Worm (Caenorhabditis elegans) whole organism, L4 larva: ENCODE data around the gene F58B4.3.

Experiments
- F49E8.2 ChIP-seq: sonication (generic microtip); optimal IDR thresholded peaks from 2 replicates; lab custom pipeline; 2016; ENCODE audit warnings: missing compliant biosample characterization, mild to moderate bottlenecking, missing genetic modification characterization, borderline replicate concordance
- R02D3.7 ChIP-seq: fragments of 150-350 bp; sonication (generic microtip); optimal IDR thresholded peaks from 3 replicates; lab custom pipeline; 2014; ENCODE audit warnings: missing biosample characterization, missing genetic modification characterization
- ZK546.5 ChIP-seq, 2 experiments: sonication (generic microtip); optimal IDR thresholded peaks; 2 replicates each; lab custom pipeline; 2017; ENCODE audit warnings: missing biosample characterization in 2 of 2, missing genetic modification characterization in 2 of 2
- ceh-32 ChIP-seq: sonication (generic microtip); optimal IDR thresholded peaks from 2 replicates; lab custom pipeline; 2016; ENCODE audit warnings: mild to moderate bottlenecking, missing genetic modification characterization, missing compliant biosample characterization; ENCODE audit not compliant: poor library complexity
- jun-1 ChIP-seq: fragments of 150-350 bp; optimal IDR thresholded peaks from 2 replicates; lab custom pipeline; 2014; ENCODE audit warnings: missing biosample characterization, missing genetic modification reagents, missing genetic modification characterization
- lin-13 ChIP-seq: fragments of 150-350 bp; optimal IDR thresholded peaks from 2 replicates; lab custom pipeline; 2014; ENCODE audit warnings: missing biosample characterization, missing genetic modification reagents, missing genetic modification characterization
- lin-15B ChIP-seq: fragments of 150-350 bp; sonication (generic microtip); optimal IDR thresholded peaks from 3 replicates; lab custom pipeline; 2014; ENCODE audit warnings: missing biosample characterization, missing genetic modification characterization
- nhr-10 ChIP-seq: fragments of 150-350 bp; optimal IDR thresholded peaks from 2 replicates; lab custom pipeline; 2014; ENCODE audit warnings: missing biosample characterization, missing genetic modification characterization
- nhr-11 ChIP-seq: fragments of 150-350 bp; optimal IDR thresholded peaks from 2 replicates; lab custom pipeline; 2014; ENCODE audit warnings: missing biosample characterization, missing genetic modification characterization
- nhr-76 ChIP-seq: fragments of 150-350 bp; optimal IDR thresholded peaks from 2 replicates; lab custom pipeline; 2014; ENCODE audit warnings: missing biosample characterization, missing genetic modification characterization
- snpc-4 ChIP-seq: fragments of 150-350 bp; optimal IDR thresholded peaks from 2 replicates; lab custom pipeline; 2014; ENCODE audit warnings: missing biosample characterization, missing genetic modification characterization
- unc-130 ChIP-seq: sonication (generic microtip); optimal IDR thresholded peaks from 2 replicates; lab custom pipeline; 2016; ENCODE audit warnings: missing genetic modification reagents, missing genetic modification characterization, missing compliant biosample characterization
- unc-62 ChIP-seq, 3 experiments: fragments of 150-350 bp in 1 of 3; sonication (generic microtip); optimal IDR thresholded peaks in 2 of 3; peaks in 1 of 3; 1 replicate in 1 of 3; 2 replicates in 2 of 3; lab custom pipeline; 2014 to 2017; ENCODE audit warnings: missing biosample characterization in 3 of 3, missing genetic modification characterization in 3 of 3, missing genetic modification reagents in 3 of 3, missing genotype in 1 of 3

- TF ChIP-seq ceh-32 (tag; lab: Kevin White, UChicago) = no peak
- TF ChIP-seq F49E8.2 (tag; lab: Kevin White, UChicago) = no peak
- TF ChIP-seq ZK546.5 (tag; optimal IDR thresholded peaks at IDR 0.05; lab: Kevin White, UChicago) = no peak
- no peak for TF ChIP-seq lin-13
- TF ChIP-seq lin-15B (tag; lab: Kevin White, UChicago) = no peak
- no peak for TF ChIP-seq unc-130
- TF ChIP-seq R02D3.7 (tag; lab: Kevin White, UChicago) = no peak
- no peak for TF ChIP-seq nhr-11
- TF ChIP-seq unc-62 (GFP tag; optimal IDR thresholded peaks at IDR 0.05 in 1 of 2; lab: Kevin White, UChicago) = peak in 1 of 2 experiments; percentile 67
- no peak for TF ChIP-seq unc-62 (tag; optimal IDR thresholded peaks at IDR 0.05; lab: Kevin White, UChicago)
- no peak for TF ChIP-seq nhr-10 (tag; lab: Kevin White, UChicago)
- no peak for TF ChIP-seq snpc-4 (tag; lab: Kevin White, UChicago)
- TF ChIP-seq nhr-76 (tag; lab: Kevin White, UChicago) = no peak
- TF ChIP-seq jun-1 = no peak
Observed at ce11 chrV:10886405-10886887, 43.2 kb upstream of the F58B4.3 start, which contains the start of gene F32D8.3.
